Fruit fly (Drosophila melanogaster) whole organism, embryonic: ENCODE measurements around the gene Trf4-2.

Source experiments
- BtbVII ChIP-seq: fragments of 200-800 bp; sonication (Bioruptor generic); optimal IDR thresholded peaks from 3 replicates; lab custom pipeline; 2017; ENCODE audit warnings: missing biosample characterization, mild to moderate bottlenecking, missing genetic modification characterization
- CG11093 ChIP-seq: fragments of 200-800 bp; sonication (Bioruptor generic); IDR thresholded peaks from 3 replicates; pipeline ENCODE4 v1.3.6; 2022; ENCODE audit warnings: missing biosample characterization, missing genetic modification characterization
- CG11723 ChIP-seq: fragments of 200-800 bp; sonication (Bioruptor generic); optimal IDR thresholded peaks from 2 replicates; lab custom pipeline; 2017; ENCODE audit warnings: missing biosample characterization, mild to moderate bottlenecking, missing genetic modification characterization
- CG12219 ChIP-seq: fragments of 200-800 bp; sonication (Bioruptor generic); optimal IDR thresholded peaks from 3 replicates; lab custom pipeline; 2018; ENCODE audit warnings: missing biosample characterization, mild to moderate bottlenecking, missing genetic modification characterization
- CG12744 ChIP-seq: fragments of 200-800 bp; sonication (Bioruptor generic); optimal IDR thresholded peaks from 2 replicates; lab custom pipeline; 2016; ENCODE audit warnings: missing biosample characterization, missing genetic modification characterization
- CG15601 ChIP-seq: fragments of 200-800 bp; sonication (Bioruptor generic); optimal IDR thresholded peaks from 3 replicates; lab custom pipeline; 2019; ENCODE audit warnings: missing biosample characterization, mild to moderate bottlenecking, missing genetic modification characterization, moderate library complexity
- CG15696 ChIP-seq: fragments of 200-800 bp; sonication (Bioruptor generic); optimal IDR thresholded peaks from 2 replicates; lab custom pipeline; 2019; ENCODE audit warnings: missing biosample characterization, mild to moderate bottlenecking, missing genetic modification characterization, moderate library complexity
- CG16779 ChIP-seq: fragments of 200-800 bp; sonication (Bioruptor generic); IDR thresholded peaks from 2 replicates; pipeline ENCODE4 v1.3.6; 2022; ENCODE audit warnings: missing biosample characterization, missing genetic modification characterization
- CG18476 ChIP-seq: fragments of 200-800 bp; sonication (Bioruptor generic); optimal IDR thresholded peaks from 2 replicates; lab custom pipeline; 2016; ENCODE audit warnings: missing biosample characterization, mild to moderate bottlenecking, missing genetic modification characterization
- CG2712 ChIP-seq: fragments of 200-800 bp; optimal IDR thresholded peaks from 3 replicates; lab custom pipeline; 2019; ENCODE audit warnings: missing biosample characterization, mild to moderate bottlenecking, missing genetic modification characterization, moderate library complexity
- CG2889 ChIP-seq: fragments of 200-800 bp; sonication (Bioruptor generic); IDR thresholded peaks from 3 replicates; pipeline ENCODE4 v1.3.6; 2022; ENCODE audit warnings: missing biosample characterization, missing genetic modification characterization
- CG31224 ChIP-seq: fragments of 200-800 bp; sonication (Bioruptor generic); IDR thresholded peaks from 2 replicates; pipeline ENCODE4 v1.3.6; 2022; ENCODE audit warnings: missing biosample characterization, missing genetic modification characterization
- CG31365 ChIP-seq: fragments of 200-800 bp; sonication (Bioruptor generic); optimal IDR thresholded peaks from 2 replicates; lab custom pipeline; 2018; ENCODE audit warnings: missing biosample characterization, mild to moderate bottlenecking, missing genetic modification characterization
- CG31441 ChIP-seq: fragments of 200-800 bp; sonication (Bioruptor generic); IDR thresholded peaks from 2 replicates; pipeline ENCODE4 v1.3.6; 2022; ENCODE audit warnings: missing biosample characterization, missing genetic modification characterization
- CG42726 ChIP-seq: fragments of 200-800 bp; sonication (Bioruptor generic); IDR thresholded peaks from 2 replicates; pipeline ENCODE4 v1.3.6; 2022; ENCODE audit warnings: missing biosample characterization, missing genetic modification characterization; ENCODE audit not compliant: partially characterized antibody
- CG4707 ChIP-seq: fragments of 200-800 bp; sonication (Bioruptor generic); optimal IDR thresholded peaks from 2 replicates; lab custom pipeline; 2018; ENCODE audit warnings: missing biosample characterization, mild to moderate bottlenecking, missing genetic modification characterization, moderate library complexity
- CG5180 ChIP-seq: fragments of 200-800 bp; sonication (Bioruptor generic); optimal IDR thresholded peaks from 3 replicates; lab custom pipeline; 2017; ENCODE audit warnings: missing biosample characterization, missing genetic modification characterization, mild to moderate bottlenecking, moderate library complexity, missing genetic modification reagents
- CG7372 ChIP-seq: fragments of 200-800 bp; sonication (Bioruptor generic); IDR thresholded peaks from 2 replicates; pipeline ENCODE4 v1.3.6; 2022; ENCODE audit warnings: missing biosample characterization, missing genetic modification characterization
- CG7786 ChIP-seq: fragments of 200-800 bp; sonication (Bioruptor generic); optimal IDR thresholded peaks from 2 replicates; lab custom pipeline; 2016; ENCODE audit warnings: missing biosample characterization, missing genetic modification characterization
- CG8281 ChIP-seq: fragments of 200-800 bp; sonication (Bioruptor generic); optimal IDR thresholded peaks from 2 replicates; lab custom pipeline; 2018; ENCODE audit warnings: missing biosample characterization, mild to moderate bottlenecking, missing genetic modification characterization, moderate library complexity
- CG9797 ChIP-seq: fragments of 200-800 bp; sonication (Bioruptor generic); optimal IDR thresholded peaks from 3 replicates; lab custom pipeline; 2018; ENCODE audit warnings: missing biosample characterization, mild to moderate bottlenecking, missing genetic modification characterization
- Dbx ChIP-seq: fragments of 200-800 bp; sonication (Bioruptor generic); IDR thresholded peaks from 3 replicates; pipeline ENCODE4 v1.3.6; 2022; ENCODE audit warnings: missing biosample characterization, missing genetic modification characterization
- Deaf1 ChIP-seq: fragments of 200-800 bp; optimal IDR thresholded peaks from 3 replicates; lab custom pipeline; 2019; ENCODE audit warnings: missing biosample characterization, mild to moderate bottlenecking, missing genetic modification characterization, moderate library complexity
- Dip3 ChIP-seq: fragments of 200-800 bp; sonication (Bioruptor generic); optimal IDR thresholded peaks from 3 replicates; lab custom pipeline; 2016; ENCODE audit warnings: missing biosample characterization, missing genetic modification characterization
- HmgD ChIP-seq: fragments of 200-800 bp; sonication (Bioruptor generic); optimal IDR thresholded peaks from 3 replicates; lab custom pipeline; 2016; ENCODE audit warnings: missing biosample characterization, missing genetic modification characterization
- Med ChIP-seq: fragments of 200-800 bp; sonication (Bioruptor generic); peaks from one replicate; lab custom pipeline; 2016; ENCODE audit warnings: missing biosample characterization, missing genetic modification characterization, mild to moderate bottlenecking, inconsistent platforms, moderate library complexity
- Myb ChIP-seq: fragments of 200-800 bp; sonication (Bioruptor generic); optimal IDR thresholded peaks from 2 replicates; lab custom pipeline; 2016; ENCODE audit warnings: missing biosample characterization, missing genetic modification characterization
- TFAM ChIP-seq: fragments of 200-800 bp; sonication (Bioruptor generic); optimal IDR thresholded peaks from 2 replicates; lab custom pipeline; 2017; ENCODE audit warnings: missing biosample characterization, missing genetic modification characterization, inconsistent platforms
- Usf ChIP-seq: fragments of 200-800 bp; sonication (Bioruptor generic); optimal IDR thresholded peaks from 2 replicates; lab custom pipeline; 2017; ENCODE audit warnings: missing genotype, missing biosample characterization, missing genetic modification characterization
- Vsx1 ChIP-seq: fragments of 200-800 bp; sonication (Bioruptor generic); optimal IDR thresholded peaks from 2 replicates; lab custom pipeline; 2017; ENCODE audit warnings: missing biosample characterization, mild to moderate bottlenecking, missing genetic modification characterization, missing genetic modification reagents
- aop ChIP-seq: fragments of 200-800 bp; sonication (Bioruptor generic); IDR thresholded peaks from 2 replicates; pipeline ENCODE4 v1.3.6; 2022; ENCODE audit warnings: missing biosample characterization, missing genetic modification characterization
- ash1 ChIP-seq: fragments of 200-800 bp; sonication (Bioruptor generic); optimal IDR thresholded peaks from 2 replicates; lab custom pipeline; 2018; ENCODE audit warnings: missing biosample characterization, mild to moderate bottlenecking, missing genetic modification characterization
- br ChIP-seq: fragments of >200 bp; optimal IDR thresholded peaks from 2 replicates; lab custom pipeline; 2017
- cad ChIP-seq: fragments of >200 bp; optimal IDR thresholded peaks from 2 replicates; lab custom pipeline; 2017; ENCODE audit warnings: missing biosample characterization, missing genetic modification characterization
- dpn ChIP-seq, 2 experiments: fragments of 200-800 bp; sonication (Bioruptor generic); optimal IDR thresholded peaks; 3 replicates each; lab custom pipeline; 2016; ENCODE audit warnings: missing biosample characterization in 2 of 2, missing genetic modification characterization in 2 of 2
- fru ChIP-seq: fragments of >200 bp; optimal IDR thresholded peaks from 2 replicates; lab custom pipeline; 2017
- grn ChIP-seq: fragments of 200-800 bp; sonication (Bioruptor generic); optimal IDR thresholded peaks from 3 replicates; lab custom pipeline; 2017; ENCODE audit warnings: missing biosample characterization, missing genetic modification characterization
- her ChIP-seq: fragments of 200-800 bp; sonication (Bioruptor generic); optimal IDR thresholded peaks from 2 replicates; lab custom pipeline; 2016; ENCODE audit warnings: missing biosample characterization, missing genetic modification characterization
- hkb ChIP-seq, 2 experiments: fragments of 200-800 bp in 1 of 2; fragments of >200 bp in 1 of 2; sonication (Bioruptor generic) in 1 of 2; IDR thresholded peaks in 1 of 2; optimal IDR thresholded peaks in 1 of 2; 2 replicates each; pipeline versions ENCODE4 v1.3.6 to Lab custom; 2017 to 2022; ENCODE audit warnings: missing biosample characterization in 1 of 2, missing genetic modification characterization in 1 of 2
- jigr1 ChIP-seq: fragments of 200-800 bp; sonication (Bioruptor generic); IDR thresholded peaks from 3 replicates; pipeline ENCODE4 v1.3.6; 2022; ENCODE audit warnings: missing biosample characterization, missing genetic modification characterization
- lola ChIP-seq, 3 experiments: fragments of >200 bp in 2 of 3; fragments of 200-800 bp in 1 of 3; sonication (Bioruptor generic) in 1 of 3; optimal IDR thresholded peaks; 2 replicates each; lab custom pipeline; 2017 to 2019; ENCODE audit warnings: missing biosample characterization in 3 of 3, missing genetic modification characterization in 3 of 3, mild to moderate bottlenecking in 1 of 3, moderate library complexity in 1 of 3
- mld ChIP-seq: fragments of 200-800 bp; sonication (Bioruptor generic); IDR thresholded peaks from 3 replicates; pipeline ENCODE4 v1.3.6; 2022; ENCODE audit warnings: missing biosample characterization, missing genetic modification characterization; ENCODE audit not compliant: partially characterized antibody
- nmo ChIP-seq: fragments of 200-800 bp; sonication (Bioruptor generic); optimal IDR thresholded peaks from 2 replicates; lab custom pipeline; 2018; ENCODE audit warnings: missing biosample characterization, mild to moderate bottlenecking, missing genetic modification characterization, moderate library complexity
- oc ChIP-seq: fragments of 200-800 bp; sonication (Bioruptor generic); optimal IDR thresholded peaks from 2 replicates; lab custom pipeline; 2018; ENCODE audit warnings: missing biosample characterization, mild to moderate bottlenecking, missing genetic modification characterization, moderate library complexity
- pum ChIP-seq: fragments of 200-800 bp; sonication (Bioruptor generic); optimal IDR thresholded peaks from 2 replicates; lab custom pipeline; 2016; ENCODE audit warnings: missing biosample characterization, missing genetic modification characterization
- salm ChIP-seq: fragments of 200-800 bp; sonication (Bioruptor generic); optimal IDR thresholded peaks from 2 replicates; lab custom pipeline; 2018; ENCODE audit warnings: missing biosample characterization, mild to moderate bottlenecking, missing genetic modification characterization
- sug ChIP-seq: fragments of 200-800 bp; optimal IDR thresholded peaks from 2 replicates; lab custom pipeline; 2019; ENCODE audit warnings: missing biosample characterization, mild to moderate bottlenecking, missing genetic modification characterization, moderate library complexity
- ttk ChIP-seq: fragments of 200-800 bp; sonication (Bioruptor generic); IDR thresholded peaks from 2 replicates; pipeline ENCODE4 v2.1.2; 2022; ENCODE audit warnings: missing biosample characterization, missing genetic modification characterization
- unc-4 ChIP-seq: fragments of 200-800 bp; sonication (Bioruptor generic); IDR thresholded peaks from 2 replicates; pipeline ENCODE4 v1.3.6; 2022; ENCODE audit warnings: missing biosample characterization, missing genetic modification characterization; ENCODE audit not compliant: partially characterized antibody
- vnd ChIP-seq: fragments of 200-800 bp; sonication (Bioruptor generic); IDR thresholded peaks from 3 replicates; pipeline ENCODE4 v1.3.6; 2022; ENCODE audit warnings: missing biosample characterization, missing genetic modification characterization; ENCODE audit not compliant: partially characterized antibody

Gene Trf4-2

DNA sequence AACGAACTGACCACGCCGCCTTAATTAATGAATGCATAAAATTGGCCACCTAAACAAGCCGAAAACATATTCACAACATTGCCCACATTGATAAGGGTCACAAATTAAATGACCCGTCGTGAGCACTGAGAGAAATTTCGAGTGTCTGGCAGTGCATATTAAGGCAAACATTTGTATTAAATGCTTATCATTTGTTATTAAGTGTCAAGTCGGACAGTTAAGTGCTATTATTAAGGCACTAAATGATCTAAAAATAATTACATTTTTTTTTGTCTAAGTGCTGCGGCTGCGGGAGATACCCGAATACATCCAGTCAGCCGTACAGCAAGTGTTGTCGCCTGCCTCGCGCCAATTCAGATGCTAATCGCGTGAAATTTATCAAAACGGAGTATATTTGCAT, 37.5 kb downstream of the Trf4-2 start (continued):
- peak; percentile 51 for TF ChIP-seq pum
- no peak for TF ChIP-seq aop
- TF ChIP-seq CG11723 (GFP tag; lab: Kevin White, UChicago): peak; percentile 45
- peak; percentile 28 for TF ChIP-seq CG12744
- TF ChIP-seq fru (lab: Kevin White, UChicago): no peak
- TF ChIP-seq CG7786 (GFP tag; lab: Kevin White, UChicago): peak; percentile 43
- no peak for TF ChIP-seq TFAM (GFP tag; lab: Kevin White, UChicago)
- peak; percentile 54 for TF ChIP-seq Usf (GFP tag; lab: Kevin White, UChicago)
- peak; percentile 67 for TF ChIP-seq CG31441
- peak; percentile 47 for TF ChIP-seq salm (tag; lab: Kevin White, UChicago)
- TF ChIP-seq CG7372 (GFP tag; lab: Robert Waterston, UW): 0 out of 2 replicates have a peak, but pooled peaks have one; percentile 27
- no peak for TF ChIP-seq lola (GFP tag; optimal IDR thresholded peaks at IDR 0.05; lab: Kevin White, UChicago)
- TF ChIP-seq CG16779 (GFP tag; lab: Robert Waterston, UW): 0 out of 2 replicates have a peak, but pooled peaks have one; percentile 33
- peak; percentile 29 for TF ChIP-seq Myb (GFP tag; lab: Kevin White, UChicago)
- TF ChIP-seq CG4707 (GFP tag; lab: Kevin White, UChicago): peak; percentile 20
- peak; percentile 49 for TF ChIP-seq CG2712
- peak; percentile 55 for TF ChIP-seq oc (tag; lab: Kevin White, UChicago)
- peak; percentile 56; the same call in 1 of the 3 replicates for TF ChIP-seq CG2889 (GFP tag; lab: Robert Waterston, UW)
- peak; percentile 53; the same call in 1 of the 3 replicates for TF ChIP-seq jigr1 (GFP tag; lab: Robert Waterston, UW)
- TF ChIP-seq br (lab: Kevin White, UChicago): no peak
- no peak for TF ChIP-seq unc-4 (GFP tag; lab: Robert Waterston, UW)
- no peak for TF ChIP-seq hkb (optimal IDR thresholded peaks at IDR 0.05; lab: Kevin White, UChicago)
- peak; percentile 50 for TF ChIP-seq hkb (GFP tag; IDR thresholded peaks at IDR 0.05; lab: Robert Waterston, UW)
- TF ChIP-seq CG31224: peak; percentile 65
- no peak for TF ChIP-seq sug (tag; lab: Kevin White, UChicago)
- TF ChIP-seq CG15601 (tag; lab: Kevin White, UChicago): no peak
- no peak for TF ChIP-seq CG31365 (tag; lab: Kevin White, UChicago)
- TF ChIP-seq CG18476 (GFP tag; lab: Kevin White, UChicago): peak; percentile 21
- TF ChIP-seq nmo (GFP tag; lab: Kevin White, UChicago): peak; percentile 60
- peak; percentile 69; the same call in 1 of the 3 replicates for TF ChIP-seq Dbx (GFP tag; lab: Robert Waterston, UW)
- TF ChIP-seq CG9797 (GFP tag; lab: Kevin White, UChicago): no peak
- no peak for TF ChIP-seq CG42726 (GFP tag; lab: Robert Waterston, UW)
- TF ChIP-seq her: peak; percentile 59
- TF ChIP-seq CG11093: peak; percentile 54; the same call in 1 of the 3 replicates
- TF ChIP-seq CG12219 (GFP tag; lab: Kevin White, UChicago): peak; percentile 47
- peak; percentile 75 for TF ChIP-seq Dip3 (GFP tag; lab: Kevin White, UChicago)
- no peak for TF ChIP-seq HmgD
- peak; percentile 32 for TF ChIP-seq CG5180 (GFP tag; lab: Kevin White, UChicago)
- TF ChIP-seq CG15696: no peak
- peak; percentile 44 for TF ChIP-seq CG8281 (tag; lab: Kevin White, UChicago)
- no peak for TF ChIP-seq Deaf1
- peak; percentile 64 for TF ChIP-seq Vsx1 (GFP tag; lab: Kevin White, UChicago)
- no peak for TF ChIP-seq BtbVII (GFP tag; lab: Kevin White, UChicago)
- TF ChIP-seq grn: peak; percentile 9
- TF ChIP-seq ttk: peak; percentile 74
- TF ChIP-seq ash1: no peak
- TF ChIP-seq cad (GFP tag; lab: Kevin White, UChicago): no peak
- no peak for TF ChIP-seq vnd (GFP tag; lab: Robert Waterston, UW)
- TF ChIP-seq Med (GFP tag; lab: Kevin White, UChicago): peak; percentile 97
- no peak for TF ChIP-seq mld (GFP tag; lab: Robert Waterston, UW)
- peak; percentile 66 to 72 for TF ChIP-seq dpn (GFP tag; optimal IDR thresholded peaks at IDR 0.05; lab: Kevin White, UChicago)
